Worm (Caenorhabditis elegans) whole organism, L2 larva: ENCODE data around the gene M03C11.9.

Experiments
- R02D3.7 ChIP-seq: fragments of 150-350 bp; optimal IDR thresholded peaks from 2 replicates; lab custom pipeline; 2014; ENCODE audit warnings: missing biosample characterization, missing genetic modification characterization
- ZK546.5 ChIP-seq: sonication (generic microtip); optimal IDR thresholded peaks from 2 replicates; lab custom pipeline; 2017; ENCODE audit warnings: missing biosample characterization, missing genetic modification characterization
- aly-2 ChIP-seq: fragments of 150-350 bp; optimal IDR thresholded peaks from 2 replicates; lab custom pipeline; 2014; ENCODE audit warnings: missing biosample characterization, missing genetic modification characterization
- egl-27 ChIP-seq: sonication (generic microtip); optimal IDR thresholded peaks from 3 replicates; lab custom pipeline; 2017; ENCODE audit warnings: missing biosample characterization, missing genetic modification reagents, missing genetic modification characterization
- lin-39 ChIP-seq: fragments of 150-350 bp; optimal IDR thresholded peaks from 2 replicates; lab custom pipeline; 2014; ENCODE audit warnings: missing biosample characterization, missing genetic modification reagents, missing genetic modification characterization
- nhr-12 ChIP-seq: fragments of 150-350 bp; optimal IDR thresholded peaks from 2 replicates; lab custom pipeline; 2014; ENCODE audit warnings: missing biosample characterization, missing genetic modification characterization
- nhr-25 ChIP-seq: fragments of 150-350 bp; sonication (generic microtip); optimal IDR thresholded peaks from 3 replicates; lab custom pipeline; 2014; ENCODE audit warnings: missing biosample characterization, missing genetic modification characterization
- skn-1 ChIP-seq: sonication (generic microtip); optimal IDR thresholded peaks from 2 replicates; lab custom pipeline; 2017; ENCODE audit warnings: missing biosample characterization, missing genetic modification characterization
- sma-3 ChIP-seq: sonication (generic microtip); optimal IDR thresholded peaks from 2 replicates; lab custom pipeline; 2016; ENCODE audit warnings: missing genetic modification reagents, missing genetic modification characterization, missing compliant biosample characterization
- snpc-4 ChIP-seq: fragments of 150-350 bp; optimal IDR thresholded peaks from 2 replicates; lab custom pipeline; 2014; ENCODE audit warnings: missing biosample characterization, missing genetic modification characterization

- TF ChIP-seq skn-1 (tag; lab: Kevin White, UChicago) (no peak), snpc-4 (no peak), egl-27 (tag; lab: Kevin White, UChicago) (no peak), nhr-25 (no peak), nhr-12 (no peak), lin-39 (tag; lab: Kevin White, UChicago) (no peak), R02D3.7 (tag; lab: Kevin White, UChicago) (no peak), sma-3 (GFP tag; lab: Kevin White, UChicago) (no peak), aly-2 (tag; lab: Kevin White, UChicago) (no peak), ZK546.5 (tag; lab: Kevin White, UChicago) (no peak)
Measured at ce11 chrIII:10353423-10353822, 38.1 kb downstream of the M03C11.9 start.
